Worm (Caenorhabditis elegans): ENCODE data around the gene M05D6.5.
A peak's percentile ranks its signal among the peaks of the same experiment; 100 is the strongest.

Gene M05D6.5

DNA sequence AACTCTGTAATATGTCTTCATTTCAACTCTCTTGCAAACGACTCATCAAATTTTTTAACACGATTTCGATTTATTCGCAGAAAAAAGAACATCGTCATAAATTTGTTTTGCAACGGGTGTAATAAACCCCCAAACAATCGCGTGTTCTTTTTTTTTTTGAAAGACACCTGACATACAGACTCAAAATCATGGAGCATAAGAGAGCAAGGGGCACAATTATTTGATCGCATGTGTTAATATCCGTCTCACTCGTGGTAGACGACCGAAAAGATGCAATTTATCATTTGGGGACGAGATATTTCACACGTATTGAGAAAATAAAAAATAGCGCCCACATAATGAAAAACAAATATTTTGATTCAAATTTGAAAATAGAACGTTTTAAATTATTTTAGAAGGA, 14.2 kb upstream of the M05D6.5 start:
- TF ChIP-seq efl-1 (optimal IDR thresholded peaks at IDR 0.05) (no peak), efl-1 (GFP tag; optimal IDR thresholded peaks at IDR 0.05 in 1 of 2) (peak in 1 of 2 experiments; percentile 58), mep-1 (tag; optimal IDR thresholded peaks at IDR 0.05) (no peak), lin-14 (GFP tag; optimal IDR thresholded peaks at IDR 0.05) (peak; percentile 74), dsc-1 (tag; optimal IDR thresholded peaks at IDR 0.05) (no peak), rnt-1 (tag; optimal IDR thresholded peaks at IDR 0.05) (peak; percentile 56), irx-1 (tag; optimal IDR thresholded peaks at IDR 0.05) (no peak), unc-86 (tag; optimal IDR thresholded peaks at IDR 0.05) (no peak), ceh-8 (GFP tag; optimal IDR thresholded peaks at IDR 0.05) (no peak), nhr-71 (tag; optimal IDR thresholded peaks at IDR 0.05) (peak; percentile 28), zag-1 (tag; optimal IDR thresholded peaks at IDR 0.05) (no peak), lsy-2 (tag; optimal IDR thresholded peaks at IDR 0.05) (peak in 1 of 2 experiments; percentile 25), nhr-19 (GFP tag; conservative IDR thresholded peaks at IDR 0.05) (0 out of 2 replicates have a peak, but pooled peaks have one; percentile 31)

DNA sequence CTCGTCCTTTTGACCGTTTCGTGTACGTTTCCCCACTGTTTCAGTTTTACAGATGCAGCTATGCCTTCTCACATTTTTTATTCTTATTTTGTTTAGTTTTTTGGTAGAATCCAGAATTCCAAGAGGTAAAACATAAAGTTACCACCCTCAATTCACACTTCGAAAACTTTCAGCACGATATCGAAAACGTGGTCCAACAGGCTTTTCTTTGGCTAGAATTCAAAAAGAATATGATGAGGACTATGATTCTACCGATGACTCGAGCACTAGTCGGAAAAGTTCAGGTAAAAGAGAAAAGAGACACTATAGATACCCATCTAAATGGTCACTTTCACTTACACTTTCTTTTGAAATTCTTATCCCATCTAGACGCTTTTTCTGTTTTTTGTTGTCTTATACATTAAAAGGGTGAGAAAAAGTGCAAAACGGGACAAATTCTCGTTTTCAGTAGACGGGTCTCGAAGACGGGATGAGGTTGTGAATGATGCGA, 12.3 kb upstream of the M05D6.5 start, which contains the start of gene M05D6.9:
Gene M05D6.9, plus strand, starts transcription at position 51 of the 490 bp plus-strand sequence.
- peak; percentile 64 for TF ChIP-seq blmp-1 (tag; optimal IDR thresholded peaks at IDR 0.05)
- TF ChIP-seq C16A3.4 (tag; optimal IDR thresholded peaks at IDR 0.05) = no peak

DNA sequence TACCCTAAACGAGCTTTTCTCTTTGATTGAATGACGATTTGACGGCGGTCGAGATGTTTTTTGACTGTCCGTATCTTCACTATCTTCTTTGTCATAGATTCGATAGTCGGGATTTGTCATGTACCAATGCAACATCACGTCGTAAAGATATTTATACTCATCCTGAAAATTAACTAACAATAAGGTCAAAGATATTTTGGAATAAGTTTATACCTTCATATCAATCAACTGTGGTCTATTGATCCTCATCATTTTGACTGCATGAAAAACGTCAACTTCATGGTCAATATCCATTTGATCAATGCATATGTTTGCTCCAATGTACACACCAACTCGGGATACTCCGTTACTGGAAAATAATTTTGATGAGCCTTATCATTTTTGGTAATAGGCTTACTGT, 6.1 kb upstream of the M05D6.5 start:
- TF ChIP-seq hlh-4 (tag; optimal IDR thresholded peaks at IDR 0.05) (no peak), blmp-1 (tag; optimal IDR thresholded peaks at IDR 0.05) (no peak), dpl-1 (GFP tag; optimal IDR thresholded peaks at IDR 0.05) (no peak), efl-1 (optimal IDR thresholded peaks at IDR 0.05) (no peak), efl-1 (GFP tag; optimal IDR thresholded peaks at IDR 0.05 in 1 of 2) (peak in 1 of 2 experiments; percentile 68)

DNA sequence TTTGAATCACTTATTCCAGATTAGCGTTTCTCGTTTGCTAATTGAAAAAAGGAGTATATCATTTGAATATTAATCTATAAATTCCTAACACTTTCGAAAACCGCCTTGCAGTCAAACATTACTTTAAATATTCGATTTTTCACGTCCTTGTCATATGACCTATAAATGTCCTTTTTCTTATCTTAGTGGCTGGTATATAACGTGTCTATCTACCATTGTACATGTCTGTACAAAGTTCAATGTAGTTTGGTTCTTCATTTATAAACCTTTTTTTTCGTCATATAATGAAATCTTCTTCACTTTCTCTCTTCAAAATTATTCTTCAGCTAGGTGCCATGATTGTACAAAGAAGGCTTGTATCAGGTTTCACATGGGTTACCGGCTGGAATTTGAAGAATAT, 3.6 kb upstream of the M05D6.5 start, which contains the start of gene gbh-2:
Gene gbh-2, plus strand, starts transcription at position 277 of the 400 bp plus-strand sequence.
- TF ChIP-seq lin-14 (GFP tag; optimal IDR thresholded peaks at IDR 0.05) (peak; percentile 59), nhr-90 (tag; optimal IDR thresholded peaks at IDR 0.05; ENCODE audit: poor library complexity) (peak; percentile 44), nhr-85 (tag) (peak; percentile 69), lsy-2 (tag; optimal IDR thresholded peaks at IDR 0.05) (peak; percentile 6 to 41), pqm-1 (tag; optimal IDR thresholded peaks at IDR 0.05) (no peak), elt-2 (tag; optimal IDR thresholded peaks at IDR 0.05) (peak; percentile 89), elt-3 (tag; optimal IDR thresholded peaks at IDR 0.05) (peak in 2 of 6 experiments; percentile 64 to 67), nhr-20 (tag; optimal IDR thresholded peaks at IDR 0.05) (peak; percentile 90), nhr-47 (tag; optimal IDR thresholded peaks at IDR 0.05) (peak; percentile 25), blmp-1 (tag; optimal IDR thresholded peaks at IDR 0.05) (peak; percentile 39), hlh-17 (GFP tag; optimal IDR thresholded peaks at IDR 0.05; ENCODE audit: borderline replicate concordance) (no peak), lin-35 (GFP tag; optimal IDR thresholded peaks at IDR 0.05) (peak in 1 of 2 experiments; percentile 72), snpc-4 (tag; optimal IDR thresholded peaks at IDR 0.05) (no peak), fkh-10 (GFP tag; optimal IDR thresholded peaks at IDR 0.05) (no peak), snu-23 (GFP tag; optimal IDR thresholded peaks at IDR 0.05) (peak; percentile 48), efl-1 (optimal IDR thresholded peaks at IDR 0.05) (no peak), efl-1 (GFP tag; optimal IDR thresholded peaks at IDR 0.05 in 1 of 2) (peak in 1 of 2 experiments; percentile 79), nhr-19 (GFP tag; conservative IDR thresholded peaks at IDR 0.05) (peak; percentile 34; the same call in 1 of the 2 replicates), nhr-71 (tag; optimal IDR thresholded peaks at IDR 0.05) (peak; percentile 86), tbx-2 (tag; optimal IDR thresholded peaks at IDR 0.05) (peak; percentile 21), ztf-11 (tag; optimal IDR thresholded peaks at IDR 0.05) (no peak)

DNA sequence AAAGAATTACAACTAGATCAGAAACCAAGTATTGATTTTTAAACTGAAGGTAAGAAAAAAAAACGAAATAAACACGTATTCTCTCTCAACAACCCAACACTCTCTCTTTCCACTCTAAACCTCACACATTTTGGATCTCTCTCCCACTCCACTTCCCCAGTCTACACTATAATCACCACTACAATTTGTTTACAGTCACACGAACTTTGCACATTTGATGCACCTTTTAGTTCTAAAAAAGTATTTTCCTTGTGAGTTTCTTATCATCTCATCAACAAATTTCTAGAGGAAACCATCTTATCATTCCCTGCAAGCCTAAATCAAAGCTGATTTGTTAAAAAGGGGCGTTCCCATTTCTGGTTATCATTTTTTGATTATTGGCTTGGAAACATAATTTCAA, 2.5 kb upstream of the M05D6.5 start:
- peak; percentile 59 for TF ChIP-seq snu-23 (GFP tag; optimal IDR thresholded peaks at IDR 0.05)
- peak; percentile 67 for TF ChIP-seq nhr-20 (tag; optimal IDR thresholded peaks at IDR 0.05)
- TF ChIP-seq lin-35 (GFP tag; optimal IDR thresholded peaks at IDR 0.05) = peak in 1 of 2 experiments; percentile 46
- peak; percentile 38 for TF ChIP-seq nhr-71 (tag; optimal IDR thresholded peaks at IDR 0.05)
- TF ChIP-seq lin-14 (GFP tag; optimal IDR thresholded peaks at IDR 0.05) = peak; percentile 40
- peak; percentile 90 for TF ChIP-seq elt-2 (tag; optimal IDR thresholded peaks at IDR 0.05)
- TF ChIP-seq jun-1 (tag; optimal IDR thresholded peaks at IDR 0.05) = peak; percentile 53
- TF ChIP-seq fkh-4 (tag; optimal IDR thresholded peaks at IDR 0.05; ENCODE audit: borderline replicate concordance) = no peak
- no peak for TF ChIP-seq vab-15 (tag; optimal IDR thresholded peaks at IDR 0.05)
- peak; percentile 19 for TF ChIP-seq nhr-90 (tag; optimal IDR thresholded peaks at IDR 0.05; ENCODE audit: poor library complexity)
- peak; percentile 31 for TF ChIP-seq blmp-1 (tag; optimal IDR thresholded peaks at IDR 0.05)
- no peak for TF ChIP-seq ets-5 (GFP tag; IDR thresholded peaks at IDR 0.05)
- TF ChIP-seq grh-1 (GFP tag; IDR thresholded peaks at IDR 0.05) = no peak
- TF ChIP-seq nhr-85 (tag) = peak; percentile 50
- TF ChIP-seq dpl-1 (GFP tag; optimal IDR thresholded peaks at IDR 0.05) = peak in 1 of 3 experiments; percentile 3
- peak; percentile 19 for TF ChIP-seq C16A3.4 (tag; optimal IDR thresholded peaks at IDR 0.05)
- TF ChIP-seq swsn-7 (tag; optimal IDR thresholded peaks at IDR 0.05) = no peak
- peak; percentile 16 for TF ChIP-seq ztf-4 (tag; optimal IDR thresholded peaks at IDR 0.05)
- peak in 1 of 2 experiments; percentile 31 for TF ChIP-seq lsy-2 (tag; optimal IDR thresholded peaks at IDR 0.05)
